Fruit fly (Drosophila melanogaster): ENCODE data around the gene Vps33B.
A peak's percentile ranks its signal among the peaks of the same experiment; 100 is the strongest.

Gene Vps33B

DNA sequence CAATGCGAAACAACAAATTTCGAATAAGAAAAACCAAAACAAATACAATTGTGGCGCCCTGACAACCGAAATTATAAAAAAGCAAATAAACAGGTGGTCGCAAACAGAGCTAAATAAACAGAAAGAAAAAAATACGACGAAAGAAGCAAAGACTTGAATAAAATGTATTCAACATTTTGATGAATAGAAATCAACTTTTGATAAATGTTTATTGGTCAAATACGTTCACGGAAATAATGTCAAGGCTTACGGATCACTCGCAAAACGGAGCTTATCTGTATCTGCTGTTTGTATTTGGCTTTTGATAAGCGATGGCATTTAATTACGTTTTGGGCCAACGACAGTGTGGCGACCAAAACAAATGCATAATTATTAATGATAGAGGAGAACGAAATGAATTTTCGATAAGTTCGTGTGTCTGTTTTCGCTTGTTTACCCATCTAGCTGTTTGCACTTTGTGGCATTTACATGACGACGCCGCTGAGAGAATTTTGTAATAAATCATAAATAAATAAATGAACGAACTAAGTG, 20.1 kb upstream of the Vps33B start (continued):
- TF ChIP-seq Rfx (GFP tag; IDR thresholded peaks at IDR 0.05) (peak; percentile 39; the same call in 1 of the 2 replicates), stc (GFP tag; IDR thresholded peaks at IDR 0.05) (no peak; the same call in 1 of the 2 replicates), abd-A (tag; optimal IDR thresholded peaks at IDR 0.05) (no peak), Dbx (GFP tag; IDR thresholded peaks at IDR 0.05) (no peak), CG8765 (GFP tag; IDR thresholded peaks at IDR 0.05) (no peak), HLH4C (GFP tag; IDR thresholded peaks at IDR 0.05; ENCODE audit: partially characterized antibody) (no peak), fd3F (GFP tag; optimal IDR thresholded peaks at IDR 0.05) (peak; percentile 55), E2f1 (GFP tag; IDR thresholded peaks at IDR 0.05) (peak; percentile 10; the same call in 1 of the 2 replicates), CG14667 (GFP tag; IDR thresholded peaks at IDR 0.05) (no peak), Nf-YB (GFP tag; optimal IDR thresholded peaks at IDR 0.05) (peak; percentile 47), CG6791 (GFP tag; IDR thresholded peaks at IDR 0.05; ENCODE audit: partially characterized antibody) (no peak), B-H2 (GFP tag; optimal IDR thresholded peaks at IDR 0.05) (peak; percentile 54), hb (GFP tag; IDR thresholded peaks at IDR 0.05; ENCODE audit: partially characterized antibody) (no peak), luna (GFP tag; optimal IDR thresholded peaks at IDR 0.05) (no peak), btn (GFP tag; optimal IDR thresholded peaks at IDR 0.05) (no peak), Sox100B (GFP tag; optimal IDR thresholded peaks at IDR 0.05) (peak; percentile 72), sc (optimal IDR thresholded peaks at IDR 0.05) (no peak), sc (GFP tag; optimal IDR thresholded peaks at IDR 0.05) (peak; percentile 46), MBD-R2 (GFP tag; IDR thresholded peaks at IDR 0.05) (no peak), CG33557 (GFP tag; optimal IDR thresholded peaks at IDR 0.05) (peak; percentile 83), Rx (GFP tag; IDR thresholded peaks at IDR 0.05) (no peak), cwo (GFP tag; optimal IDR thresholded peaks at IDR 0.05) (peak; percentile 3), CG2889 (GFP tag; IDR thresholded peaks at IDR 0.05) (no peak), ci (GFP tag; IDR thresholded peaks at IDR 0.05) (peak; percentile 54), chif (GFP tag; optimal IDR thresholded peaks at IDR 0.05) (peak in 1 of 2 experiments; percentile 20), sna (GFP tag; IDR thresholded peaks at IDR 0.05; ENCODE audit: partially characterized antibody) (no peak), pnt (GFP tag; optimal IDR thresholded peaks at IDR 0.05) (no peak)

DNA sequence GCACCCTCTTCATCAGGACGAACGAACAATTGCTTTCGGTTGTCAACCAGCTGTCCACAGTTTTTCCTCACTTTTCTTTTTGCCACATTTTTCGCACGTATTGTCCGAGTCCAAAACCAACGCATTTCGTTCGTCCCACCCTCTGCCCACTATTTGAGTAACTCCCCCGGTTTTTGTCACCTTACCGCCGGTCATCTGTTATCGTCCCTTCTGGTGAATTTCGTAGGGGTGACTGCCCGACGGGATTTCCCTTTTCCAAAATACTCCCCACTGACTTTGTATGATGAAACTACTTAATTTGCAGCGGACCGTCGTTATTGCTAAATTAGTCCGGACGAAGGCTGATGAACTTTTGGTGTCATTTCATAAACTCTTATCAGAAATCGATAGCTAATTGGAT, 16.2 kb upstream of the Vps33B start:
- TF ChIP-seq pros (GFP tag; optimal IDR thresholded peaks at IDR 0.05) (peak; percentile 50), Ets65A (GFP tag) (peak; percentile 16), CG9876 (GFP tag; optimal IDR thresholded peaks at IDR 0.05) (no peak), onecut (GFP tag; IDR thresholded peaks at IDR 0.05) (peak; percentile 12; the same call in 1 of the 2 replicates), Dek (tag; optimal IDR thresholded peaks at IDR 0.05) (no peak), sens (GFP tag) (peak; percentile 63), ash1 (GFP tag; optimal IDR thresholded peaks at IDR 0.05) (no peak)

DNA sequence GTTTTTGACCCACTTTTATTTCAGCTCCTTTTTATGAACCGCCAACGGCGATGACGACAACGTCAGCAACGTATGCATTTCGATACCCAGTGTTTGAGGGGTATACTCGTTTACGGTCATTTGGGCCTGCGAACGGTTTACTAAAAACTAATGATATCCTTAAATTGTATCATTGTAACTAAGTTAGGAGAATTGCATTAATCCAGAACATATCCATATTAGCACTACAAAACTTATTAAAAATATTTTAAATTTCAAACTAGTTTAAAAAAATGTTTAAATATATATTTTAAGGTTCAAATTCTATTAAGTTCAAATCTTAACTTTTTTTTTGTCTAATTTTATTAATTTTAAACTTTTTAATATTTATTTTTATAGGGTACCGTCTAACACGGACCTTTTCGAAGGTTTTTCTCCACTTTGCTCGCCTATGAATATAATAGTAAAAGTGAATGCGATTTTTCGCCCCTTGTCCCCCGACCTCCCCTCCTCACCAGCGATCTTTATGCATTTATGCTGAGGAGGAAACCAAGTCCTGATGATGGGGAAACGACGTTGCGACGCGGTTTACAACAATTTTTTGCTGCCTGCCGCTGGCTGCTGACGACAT, 14.0 kb upstream of the Vps33B start:
- TF ChIP-seq CG17829 (tag; optimal IDR thresholded peaks at IDR 0.05): peak; percentile 27
- TF ChIP-seq CG14710 (tag; optimal IDR thresholded peaks at IDR 0.05): peak; percentile 11
- TF ChIP-seq Oli (tag; optimal IDR thresholded peaks at IDR 0.05): peak; percentile 10
- no peak for TF ChIP-seq cato (GFP tag; optimal IDR thresholded peaks at IDR 0.05; ENCODE audit: borderline replicate concordance)
- peak; percentile 47 for TF ChIP-seq CG11504 (tag; optimal IDR thresholded peaks at IDR 0.05)
- TF ChIP-seq CG18262 (tag; optimal IDR thresholded peaks at IDR 0.05): peak; percentile 53
- peak; percentile 15 for TF ChIP-seq az2 (GFP tag; optimal IDR thresholded peaks at IDR 0.05)
- no peak for TF ChIP-seq sob (GFP tag; IDR thresholded peaks at IDR 0.05)
- TF ChIP-seq Xbp1 (GFP tag; optimal IDR thresholded peaks at IDR 0.05): no peak
- peak; percentile 20 for TF ChIP-seq CG9727 (GFP tag; optimal IDR thresholded peaks at IDR 0.05)
- peak; percentile 80 for TF ChIP-seq sens (GFP tag)
- TF ChIP-seq tgo (GFP tag; IDR thresholded peaks at IDR 0.05): no peak
- TF ChIP-seq CG17361 (GFP tag; IDR thresholded peaks at IDR 0.05): peak; percentile 47; the same call in 1 of the 3 replicates
- no peak for TF ChIP-seq CG10366 (GFP tag; IDR thresholded peaks at IDR 0.05)
- peak; percentile 31 for TF ChIP-seq fd96Cb (tag; optimal IDR thresholded peaks at IDR 0.05)
- peak; percentile 14 for TF ChIP-seq CG12391 (tag; optimal IDR thresholded peaks at IDR 0.05)
